Fruit fly (Drosophila melanogaster) whole organism, embryonic: ENCODE results near the gene gammaTub37C.

Experiments
- B-H1 ChIP-seq: fragments of 200-800 bp; sonication (Bioruptor generic); IDR thresholded peaks from 3 replicates; pipeline ENCODE4 v1.3.6; 2022; ENCODE audit warnings: missing biosample characterization, missing genetic modification characterization
- BEAF-32 ChIP-seq: fragments of 200-800 bp; sonication (Bioruptor generic); optimal IDR thresholded peaks from 3 replicates; lab custom pipeline; 2017; ENCODE audit warnings: missing biosample characterization, missing genetic modification characterization, mild to moderate bottlenecking, moderate library complexity, missing genetic modification reagents
- CG11247 ChIP-seq: fragments of 200-800 bp; sonication (Bioruptor generic); IDR thresholded peaks from 2 replicates; pipeline ENCODE4 v1.3.6; 2022; ENCODE audit warnings: missing biosample characterization, missing genetic modification characterization
- CG11504 ChIP-seq: fragments of 200-800 bp; sonication (Bioruptor generic); optimal IDR thresholded peaks from 3 replicates; lab custom pipeline; 2019; ENCODE audit warnings: missing biosample characterization, mild to moderate bottlenecking, missing genetic modification characterization, moderate library complexity
- CG12942 ChIP-seq: fragments of 200-800 bp; sonication (Bioruptor generic); optimal IDR thresholded peaks from 3 replicates; lab custom pipeline; 2016; ENCODE audit warnings: missing biosample characterization, missing genetic modification characterization
- CG13894 ChIP-seq: fragments of 200-800 bp; sonication (Bioruptor generic); optimal IDR thresholded peaks from 3 replicates; lab custom pipeline; 2018; ENCODE audit warnings: missing biosample characterization, mild to moderate bottlenecking, missing genetic modification characterization, moderate library complexity
- CG15073 ChIP-seq: fragments of 200-800 bp; sonication (Bioruptor generic); optimal IDR thresholded peaks from 2 replicates; lab custom pipeline; 2016; ENCODE audit warnings: missing biosample characterization, missing genetic modification characterization
- CG17186 ChIP-seq: fragments of 200-800 bp; sonication (Bioruptor generic); optimal IDR thresholded peaks from 3 replicates; lab custom pipeline; 2017; ENCODE audit warnings: missing biosample characterization, missing genetic modification reagents, missing genetic modification characterization
- CG18262 ChIP-seq: fragments of 200-800 bp; optimal IDR thresholded peaks from 3 replicates; lab custom pipeline; 2019; ENCODE audit warnings: missing biosample characterization, mild to moderate bottlenecking, missing genetic modification characterization, moderate library complexity
- CG30020 ChIP-seq: fragments of 200-800 bp; optimal IDR thresholded peaks from 2 replicates; lab custom pipeline; 2019; ENCODE audit warnings: missing biosample characterization, mild to moderate bottlenecking, missing genetic modification characterization, moderate library complexity
- CG34422 ChIP-seq: fragments of 200-800 bp; sonication (Bioruptor generic); IDR thresholded peaks from 3 replicates; pipeline ENCODE4 v1.3.6; 2022; ENCODE audit warnings: missing biosample characterization, missing genetic modification characterization
- CG4424 ChIP-seq: fragments of 200-800 bp; sonication (Bioruptor generic); optimal IDR thresholded peaks from 3 replicates; lab custom pipeline; 2016; ENCODE audit warnings: missing biosample characterization, missing genetic modification characterization
- CG6683 ChIP-seq: fragments of 200-800 bp; sonication (Bioruptor generic); optimal IDR thresholded peaks from 2 replicates; lab custom pipeline; 2017; ENCODE audit warnings: missing biosample characterization, mild to moderate bottlenecking, missing genetic modification characterization, missing genetic modification reagents
- CG6689 ChIP-seq: fragments of 200-800 bp; sonication (Bioruptor generic); IDR thresholded peaks from 2 replicates; pipeline ENCODE4 v1.3.6; 2022; ENCODE audit warnings: missing biosample characterization, missing genetic modification characterization
- CG7786 ChIP-seq: fragments of 200-800 bp; sonication (Bioruptor generic); optimal IDR thresholded peaks from 2 replicates; lab custom pipeline; 2016; ENCODE audit warnings: missing biosample characterization, missing genetic modification characterization
- HLH4C ChIP-seq: fragments of 200-800 bp; sonication (Bioruptor generic); IDR thresholded peaks from 3 replicates; pipeline ENCODE4 v1.3.6; 2022; ENCODE audit warnings: missing biosample characterization, missing genetic modification characterization; ENCODE audit not compliant: partially characterized antibody
- Hand ChIP-seq: fragments of 200-800 bp; sonication (Bioruptor generic); optimal IDR thresholded peaks from 2 replicates; lab custom pipeline; 2017; ENCODE audit warnings: mild to moderate bottlenecking, missing biosample characterization, missing genetic modification reagents, missing genetic modification characterization
- HmgZ ChIP-seq: fragments of 200-800 bp; sonication (Bioruptor generic); optimal IDR thresholded peaks from 2 replicates; lab custom pipeline; 2018; ENCODE audit warnings: missing biosample characterization, mild to moderate bottlenecking, missing genetic modification characterization
- Hr39 ChIP-seq: fragments of >200 bp; optimal IDR thresholded peaks from 2 replicates; lab custom pipeline; 2017
- Hr78 ChIP-seq, 2 experiments: fragments of 200-800 bp in 1 of 2; fragments of >200 bp in 1 of 2; sonication (Bioruptor generic) in 1 of 2; optimal IDR thresholded peaks; 2 replicates each; lab custom pipeline; 2017 to 2019; ENCODE audit warnings: missing biosample characterization in 2 of 2, missing genetic modification characterization in 2 of 2, mild to moderate bottlenecking in 1 of 2, moderate library complexity in 1 of 2
- Mes4 ChIP-seq: fragments of 200-800 bp; sonication (Bioruptor generic); optimal IDR thresholded peaks from 2 replicates; lab custom pipeline; 2016; ENCODE audit warnings: missing biosample characterization, missing genetic modification characterization
- Rx ChIP-seq: fragments of 200-800 bp; sonication (Bioruptor generic); IDR thresholded peaks from 2 replicates; pipeline ENCODE4 v1.3.6; 2022; ENCODE audit warnings: missing biosample characterization, missing genetic modification characterization
- Scr ChIP-seq: fragments of 200-800 bp; sonication (Bioruptor generic); IDR thresholded peaks from 2 replicates; pipeline ENCODE4 v1.3.6; 2022; ENCODE audit warnings: missing biosample characterization, missing genetic modification characterization; ENCODE audit not compliant: partially characterized antibody
- TFAM ChIP-seq: fragments of 200-800 bp; sonication (Bioruptor generic); optimal IDR thresholded peaks from 2 replicates; lab custom pipeline; 2017; ENCODE audit warnings: missing biosample characterization, missing genetic modification characterization, inconsistent platforms
- bsh ChIP-seq, 2 experiments: fragments of 200-800 bp; sonication (Bioruptor generic); optimal IDR thresholded peaks; 2 replicates each; lab custom pipeline; 2017 to 2018; ENCODE audit warnings: mild to moderate bottlenecking in 2 of 2, missing biosample characterization in 2 of 2, missing genetic modification characterization in 2 of 2, moderate library complexity in 1 of 2
- btn ChIP-seq: fragments of 200-800 bp; sonication (Bioruptor generic); optimal IDR thresholded peaks from 2 replicates; lab custom pipeline; 2016; ENCODE audit warnings: missing biosample characterization, missing genetic modification characterization
- cad ChIP-seq: fragments of >200 bp; optimal IDR thresholded peaks from 2 replicates; lab custom pipeline; 2017; ENCODE audit warnings: missing biosample characterization, missing genetic modification characterization
- chn ChIP-seq: fragments of 200-800 bp; sonication (Bioruptor generic); optimal IDR thresholded peaks from 2 replicates; lab custom pipeline; 2016; ENCODE audit warnings: missing biosample characterization, missing genetic modification characterization
- crc ChIP-seq: fragments of 200-800 bp; sonication (Bioruptor generic); optimal IDR thresholded peaks from 2 replicates; lab custom pipeline; 2016; ENCODE audit warnings: missing biosample characterization, missing genetic modification characterization
- crol ChIP-seq: fragments of 200-800 bp; sonication (Bioruptor generic); IDR thresholded peaks from 2 replicates; pipeline ENCODE4 v1.3.6; 2022; ENCODE audit warnings: missing biosample characterization, missing genetic modification characterization
- danr ChIP-seq: fragments of 200-800 bp; sonication (Bioruptor generic); IDR thresholded peaks from 2 replicates; pipeline ENCODE4 v1.3.6; 2022; ENCODE audit warnings: missing biosample characterization, missing genetic modification characterization
- disco-r ChIP-seq: fragments of 200-800 bp; sonication (Bioruptor generic); optimal IDR thresholded peaks from 2 replicates; lab custom pipeline; 2016; ENCODE audit warnings: missing biosample characterization, missing genetic modification characterization
- dmrt11E ChIP-seq: fragments of 200-800 bp; sonication (Bioruptor generic); optimal IDR thresholded peaks from 3 replicates; lab custom pipeline; 2018; ENCODE audit warnings: missing biosample characterization, mild to moderate bottlenecking, missing genetic modification characterization, moderate library complexity
- exex ChIP-seq: fragments of 200-800 bp; sonication (Bioruptor generic); optimal IDR thresholded peaks from 4 replicates; lab custom pipeline; 2018; ENCODE audit warnings: missing biosample characterization, mild to moderate bottlenecking, missing genetic modification characterization, moderate library complexity
- gcm ChIP-seq: fragments of 200-800 bp; sonication (Bioruptor generic); optimal IDR thresholded peaks from 2 replicates; lab custom pipeline; 2019; ENCODE audit warnings: missing biosample characterization, mild to moderate bottlenecking, missing genetic modification characterization, moderate library complexity
- gsb ChIP-seq: fragments of 200-800 bp; sonication (Bioruptor generic); IDR thresholded peaks from 2 replicates; pipeline ENCODE4 v1.3.6; 2022; ENCODE audit warnings: missing biosample characterization, missing genetic modification characterization
- ind ChIP-seq: fragments of 200-800 bp; sonication (Bioruptor generic); optimal IDR thresholded peaks from 3 replicates; lab custom pipeline; 2016; ENCODE audit warnings: missing biosample characterization, missing genetic modification characterization
- insv ChIP-seq, 2 experiments: fragments of 200-800 bp; sonication (Bioruptor generic); optimal IDR thresholded peaks; 3 replicates each; lab custom pipeline; 2016 to 2018; ENCODE audit warnings: missing biosample characterization in 2 of 2, missing genetic modification characterization in 2 of 2
- lmd ChIP-seq: fragments of 200-800 bp; sonication (Bioruptor generic); IDR thresholded peaks from 2 replicates; pipeline ENCODE4 v1.3.6; 2022; ENCODE audit warnings: missing biosample characterization, missing genetic modification characterization
- maf-S ChIP-seq: fragments of 200-800 bp; sonication (Bioruptor generic); optimal IDR thresholded peaks from 2 replicates; lab custom pipeline; 2016; ENCODE audit warnings: missing biosample characterization, missing genetic modification characterization
- nerfin-1 ChIP-seq: fragments of 200-800 bp; sonication (Bioruptor generic); optimal IDR thresholded peaks from 3 replicates; lab custom pipeline; 2019; ENCODE audit warnings: missing biosample characterization, mild to moderate bottlenecking, missing genetic modification characterization, moderate library complexity
- peb ChIP-seq: fragments of 200-800 bp; sonication (Bioruptor generic); IDR thresholded peaks from 2 replicates; pipeline ENCODE4 v1.3.6; 2022; ENCODE audit warnings: missing biosample characterization, missing genetic modification characterization
- pfk ChIP-seq: fragments of 200-800 bp; sonication (Bioruptor generic); optimal IDR thresholded peaks from 2 replicates; lab custom pipeline; 2018; ENCODE audit warnings: missing biosample characterization, mild to moderate bottlenecking, missing genetic modification characterization, moderate library complexity
- sc ChIP-seq, 3 experiments: fragments of >200 bp in 2 of 3; fragments of 200-800 bp in 1 of 3; sonication (Bioruptor generic) in 1 of 3; optimal IDR thresholded peaks; 2 replicates in 2 of 3; 3 replicates in 1 of 3; lab custom pipeline; 2017; ENCODE audit warnings: mild to moderate bottlenecking in 1 of 3, missing biosample characterization in 1 of 3, missing genetic modification characterization in 1 of 3, missing genetic modification reagents in 1 of 3
- scrt ChIP-seq: fragments of 200-800 bp; sonication (Bioruptor generic); optimal IDR thresholded peaks from 2 replicates; lab custom pipeline; 2018; ENCODE audit warnings: missing biosample characterization, mild to moderate bottlenecking, missing genetic modification characterization, moderate library complexity
- sd ChIP-seq: fragments of 200-800 bp; sonication (Bioruptor generic); optimal IDR thresholded peaks from 3 replicates; lab custom pipeline; 2018; ENCODE audit warnings: missing biosample characterization, mild to moderate bottlenecking, missing genetic modification characterization, moderate library complexity
- tin ChIP-seq: fragments of 200-800 bp; sonication (Bioruptor generic); optimal IDR thresholded peaks from 3 replicates; lab custom pipeline; 2016; ENCODE audit warnings: missing biosample characterization, missing genetic modification characterization
- trem ChIP-seq: fragments of 200-800 bp; optimal IDR thresholded peaks from 3 replicates; lab custom pipeline; 2019; ENCODE audit warnings: missing biosample characterization, mild to moderate bottlenecking, missing genetic modification characterization, moderate library complexity
- wdn ChIP-seq: fragments of 200-800 bp; sonication (Bioruptor generic); IDR thresholded peaks from 2 replicates; pipeline ENCODE4 v1.3.6; 2022; ENCODE audit warnings: missing biosample characterization, missing genetic modification characterization
- wek ChIP-seq: fragments of 200-800 bp; sonication (Bioruptor generic); optimal IDR thresholded peaks from 3 replicates; lab custom pipeline; 2018; ENCODE audit warnings: missing biosample characterization, mild to moderate bottlenecking, missing genetic modification characterization, moderate library complexity
- zfh1 ChIP-seq: fragments of 200-800 bp; sonication (Bioruptor generic); IDR thresholded peaks from 3 replicates; pipeline ENCODE4 v1.3.6; 2022; ENCODE audit warnings: missing biosample characterization, missing genetic modification characterization

The gammaTub37C gene

DNA sequence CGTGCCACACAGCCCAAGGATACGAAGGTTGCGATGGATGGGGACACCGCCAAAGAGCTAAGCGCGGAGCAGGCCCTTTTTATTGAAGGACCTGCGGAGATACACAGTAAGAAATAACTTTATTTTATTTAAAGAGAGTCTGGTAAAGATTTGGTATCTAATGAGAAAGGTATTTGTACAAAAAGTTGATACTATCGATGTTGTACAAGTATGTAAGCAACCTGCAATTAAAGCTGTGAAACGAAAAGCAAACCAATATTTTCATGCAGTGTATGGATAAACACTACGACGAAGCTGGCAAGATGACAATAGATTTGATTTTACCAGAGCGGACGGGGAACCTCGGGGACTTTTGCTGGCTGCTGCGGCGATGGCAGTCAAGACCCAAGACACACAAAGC, 47.8 kb upstream of the gammaTub37C start (continued):
- TF ChIP-seq Rx (GFP tag; lab: Robert Waterston, UW) (no peak), CG12942 (GFP tag; lab: Kevin White, UChicago) (no peak), TFAM (GFP tag; lab: Kevin White, UChicago) (no peak), lmd (GFP tag; lab: Robert Waterston, UW) (peak; percentile 38; the same call in 1 of the 2 replicates), disco-r (GFP tag; lab: Kevin White, UChicago) (no peak), chn (GFP tag; lab: Kevin White, UChicago) (peak; percentile 53), dmrt11E (tag; lab: Kevin White, UChicago) (peak; percentile 64), CG4424 (GFP tag; lab: Kevin White, UChicago) (peak; percentile 9), danr (no peak), btn (GFP tag; lab: Kevin White, UChicago) (no peak), crol (GFP tag; lab: Robert Waterston, UW) (no peak), Scr (GFP tag; lab: Robert Waterston, UW) (no peak), crc (GFP tag; lab: Kevin White, UChicago) (no peak), trem (tag; lab: Kevin White, UChicago) (no peak), Mes4 (GFP tag; lab: Kevin White, UChicago) (no peak), CG11247 (no peak), CG7786 (GFP tag; lab: Kevin White, UChicago) (peak; percentile 17), cad (GFP tag; lab: Kevin White, UChicago) (no peak), CG18262 (tag; lab: Kevin White, UChicago) (peak; percentile 33), sc (optimal IDR thresholded peaks at IDR 0.05; lab: Kevin White, UChicago) (no peak), sc (GFP tag; optimal IDR thresholded peaks at IDR 0.05; lab: Kevin White, UChicago) (no peak), insv (GFP tag; optimal IDR thresholded peaks at IDR 0.05; lab: Kevin White, UChicago) (no peak), CG6689 (GFP tag; lab: Robert Waterston, UW) (0 out of 2 replicates have a peak, but pooled peaks have one; percentile 22), Hand (GFP tag; lab: Kevin White, UChicago) (peak; percentile 36), CG15073 (GFP tag; lab: Kevin White, UChicago) (no peak), B-H1 (GFP tag; lab: Robert Waterston, UW) (no peak), scrt (GFP tag; lab: Kevin White, UChicago) (peak; percentile 10), tin (GFP tag; lab: Kevin White, UChicago) (peak; percentile 33), peb (GFP tag; lab: Robert Waterston, UW) (no peak), CG6683 (no peak), BEAF-32 (GFP tag; lab: Kevin White, UChicago) (no peak), wek (GFP tag; lab: Kevin White, UChicago) (no peak), Hr78 (GFP tag; optimal IDR thresholded peaks at IDR 0.05; lab: Kevin White, UChicago) (no peak), CG11504 (tag; lab: Kevin White, UChicago) (peak; percentile 33), sd (tag; lab: Kevin White, UChicago) (no peak), ind (GFP tag; lab: Kevin White, UChicago) (no peak), pfk (no peak), nerfin-1 (tag; lab: Kevin White, UChicago) (no peak), gcm (GFP tag; lab: Kevin White, UChicago) (peak; percentile 5), CG13894 (tag; lab: Kevin White, UChicago) (no peak), HLH4C (no peak), CG17186 (GFP tag; lab: Kevin White, UChicago) (no peak), CG34422 (no peak), bsh (GFP tag; optimal IDR thresholded peaks at IDR 0.05; lab: Kevin White, UChicago) (peak in 1 of 2 experiments; percentile 11), wdn (no peak), maf-S (GFP tag; lab: Kevin White, UChicago) (no peak), zfh1 (GFP tag; lab: Robert Waterston, UW) (peak; percentile 52; the same call in 2 of the 3 replicates), exex (tag; lab: Kevin White, UChicago) (no peak), CG30020 (no peak), gsb (GFP tag; lab: Robert Waterston, UW) (no peak), Hr39 (no peak), HmgZ (tag; lab: Kevin White, UChicago) (no peak)
